Worm (Caenorhabditis elegans): ENCODE results near the gene ocam-1.

DNA sequence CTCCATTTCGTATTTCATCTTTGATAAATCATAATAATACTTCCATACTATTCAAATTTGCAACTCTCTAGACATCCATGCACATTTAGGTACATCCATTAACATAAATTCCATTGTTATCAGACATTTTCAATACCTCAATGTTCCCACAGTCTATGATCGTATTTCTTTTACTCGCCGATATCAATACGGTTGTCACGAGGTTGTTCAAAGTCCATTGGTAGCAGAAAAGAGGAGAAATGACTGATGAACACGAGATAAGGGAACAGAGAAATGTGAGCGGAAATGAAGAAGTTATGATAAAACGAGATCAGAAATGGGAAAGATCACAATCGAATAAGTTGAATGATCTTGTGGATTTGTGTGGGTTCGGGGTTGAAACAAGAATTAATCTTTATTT lies 45.3 kb upstream of the ocam-1 start:
- TF ChIP-seq F13H6.1 (tag; optimal IDR thresholded peaks at IDR 0.05) (no peak), sma-3 (GFP tag; optimal IDR thresholded peaks at IDR 0.05) (no peak), lin-13 (GFP tag; optimal IDR thresholded peaks at IDR 0.05) (no peak), aly-2 (tag; optimal IDR thresholded peaks at IDR 0.05) (no peak), nhr-6 (tag; optimal IDR thresholded peaks at IDR 0.05) (no peak), skn-1 (tag; optimal IDR thresholded peaks at IDR 0.05) (no peak), elt-3 (tag; optimal IDR thresholded peaks at IDR 0.05) (no peak), R02D3.7 (tag; optimal IDR thresholded peaks at IDR 0.05) (no peak), nhr-12 (tag; optimal IDR thresholded peaks at IDR 0.05) (no peak), nhr-25 (tag; optimal IDR thresholded peaks at IDR 0.05) (no peak)

All from whole organism, L2 larva.